Fruit fly (Drosophila melanogaster): ENCODE measurements around the gene CG14315.
A peak's percentile ranks its signal among the peaks of the same experiment; 100 is the strongest.

DNA sequence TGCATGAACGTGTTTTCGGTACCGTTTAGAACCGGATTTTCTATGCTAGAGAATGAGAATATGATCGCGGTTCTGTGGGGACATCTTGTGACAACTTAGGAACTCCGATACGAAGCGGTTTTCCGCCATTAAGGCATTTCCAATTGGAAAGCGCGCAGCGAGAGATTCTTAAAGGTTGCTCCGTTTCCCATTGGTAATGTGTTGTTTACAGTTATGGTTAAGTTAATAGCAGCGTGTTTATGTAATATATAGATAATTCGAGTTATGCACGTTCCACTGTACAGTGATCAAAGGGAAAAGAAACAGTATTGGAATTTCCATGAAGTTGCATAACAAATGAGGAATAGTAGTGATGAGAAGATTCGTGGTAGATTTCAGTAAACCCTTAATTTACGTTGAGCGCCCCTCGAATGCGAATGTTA, 10.4 kb downstream of the CG14315 start:
- TF ChIP-seq psq (GFP tag; optimal IDR thresholded peaks at IDR 0.05) (no peak), usp (GFP tag; optimal IDR thresholded peaks at IDR 0.05) (no peak), fru (GFP tag; optimal IDR thresholded peaks at IDR 0.05) (peak; percentile 25), pan (optimal IDR thresholded peaks at IDR 0.05) (no peak), Myc (optimal IDR thresholded peaks at IDR 0.05) (no peak), woc (GFP tag; optimal IDR thresholded peaks at IDR 0.05) (no peak), GATAd (GFP tag; optimal IDR thresholded peaks at IDR 0.05) (no peak), Rel (GFP tag; optimal IDR thresholded peaks at IDR 0.05) (no peak), Rel (tag; optimal IDR thresholded peaks at IDR 0.05) (no peak), brk (GFP tag; optimal IDR thresholded peaks at IDR 0.05) (no peak), br (GFP tag; optimal IDR thresholded peaks at IDR 0.05) (no peak), h (GFP tag; optimal IDR thresholded peaks at IDR 0.05) (peak; percentile 19)

Measured in whole organism, wandering third instar larva.